Fruit fly (Drosophila melanogaster) whole organism, embryonic: ENCODE measurements around the gene fig.

Experiments used
- Atf-2 ChIP-seq: fragments of 200-800 bp; sonication (Bioruptor generic); optimal IDR thresholded peaks from 2 replicates; lab custom pipeline; 2016; ENCODE audit warnings: missing biosample characterization, missing genetic modification characterization
- Atf3 ChIP-seq: fragments of 200-800 bp; sonication (Bioruptor generic); optimal IDR thresholded peaks from 3 replicates; lab custom pipeline; 2016; ENCODE audit warnings: missing biosample characterization, missing genetic modification characterization
- CG10366 ChIP-seq: fragments of 200-800 bp; sonication (Bioruptor generic); IDR thresholded peaks from 2 replicates; pipeline ENCODE4 v1.3.6; 2022; ENCODE audit warnings: missing biosample characterization, missing genetic modification characterization
- CG11398 ChIP-seq: fragments of 200-800 bp; sonication (Bioruptor generic); optimal IDR thresholded peaks from 2 replicates; lab custom pipeline; 2016; ENCODE audit warnings: missing biosample characterization, missing genetic modification characterization
- CG12219 ChIP-seq: fragments of 200-800 bp; sonication (Bioruptor generic); optimal IDR thresholded peaks from 3 replicates; lab custom pipeline; 2018; ENCODE audit warnings: missing biosample characterization, mild to moderate bottlenecking, missing genetic modification characterization
- CG13624 ChIP-seq: fragments of 200-800 bp; sonication (Bioruptor generic); optimal IDR thresholded peaks from 2 replicates; lab custom pipeline; 2016; ENCODE audit warnings: missing biosample characterization, missing genetic modification characterization
- CG14667 ChIP-seq: fragments of 200-800 bp; sonication (Bioruptor generic); IDR thresholded peaks from 2 replicates; pipeline ENCODE4 v1.3.6; 2022; ENCODE audit warnings: missing biosample characterization, missing genetic modification characterization
- CG14965 ChIP-seq: fragments of 200-800 bp; sonication (Bioruptor generic); optimal IDR thresholded peaks from 2 replicates; lab custom pipeline; 2016; ENCODE audit warnings: missing biosample characterization, missing genetic modification characterization, borderline replicate concordance
- CG15269 ChIP-seq: fragments of 200-800 bp; sonication (Bioruptor generic); optimal IDR thresholded peaks from 2 replicates; lab custom pipeline; 2018; ENCODE audit warnings: missing biosample characterization, mild to moderate bottlenecking, missing genetic modification characterization, moderate library complexity
- CG16815 ChIP-seq: fragments of 200-800 bp; sonication (Bioruptor generic); optimal IDR thresholded peaks from 3 replicates; lab custom pipeline; 2017; ENCODE audit warnings: missing biosample characterization, mild to moderate bottlenecking, missing genetic modification characterization
- CG17912 ChIP-seq: fragments of 200-800 bp; sonication (Bioruptor generic); optimal IDR thresholded peaks from 2 replicates; lab custom pipeline; 2018; ENCODE audit warnings: missing biosample characterization, mild to moderate bottlenecking, missing genetic modification characterization
- CG30020 ChIP-seq: fragments of 200-800 bp; optimal IDR thresholded peaks from 2 replicates; lab custom pipeline; 2019; ENCODE audit warnings: missing biosample characterization, mild to moderate bottlenecking, missing genetic modification characterization, moderate library complexity
- CG4424 ChIP-seq: fragments of 200-800 bp; sonication (Bioruptor generic); optimal IDR thresholded peaks from 3 replicates; lab custom pipeline; 2016; ENCODE audit warnings: missing biosample characterization, missing genetic modification characterization
- CG6272 ChIP-seq: fragments of 200-800 bp; sonication (Bioruptor generic); IDR thresholded peaks from 2 replicates; pipeline ENCODE4 v1.3.6; 2022; ENCODE audit warnings: missing biosample characterization, missing genetic modification characterization
- CG6854 ChIP-seq: fragments of 200-800 bp; sonication (Bioruptor generic); optimal IDR thresholded peaks from 3 replicates; lab custom pipeline; 2017; ENCODE audit warnings: missing biosample characterization, mild to moderate bottlenecking, missing genetic modification characterization
- CG7987 ChIP-seq: fragments of 200-800 bp; sonication (Bioruptor generic); optimal IDR thresholded peaks from 2 replicates; lab custom pipeline; 2018; ENCODE audit warnings: missing biosample characterization, mild to moderate bottlenecking, missing genetic modification characterization, moderate library complexity
- CG8478 ChIP-seq: fragments of >200 bp; optimal IDR thresholded peaks from 2 replicates; lab custom pipeline; 2018
- CG8765 ChIP-seq: fragments of 200-800 bp; sonication (Bioruptor generic); IDR thresholded peaks from 2 replicates; pipeline ENCODE4 v1.3.6; 2022; ENCODE audit warnings: missing biosample characterization, missing genetic modification characterization
- CG8924 ChIP-seq: fragments of 200-800 bp; optimal IDR thresholded peaks from 3 replicates; lab custom pipeline; 2019; ENCODE audit warnings: missing biosample characterization, mild to moderate bottlenecking, missing genetic modification characterization, moderate library complexity
- D19A ChIP-seq: fragments of 200-800 bp; optimal IDR thresholded peaks from 3 replicates; lab custom pipeline; 2019; ENCODE audit warnings: missing biosample characterization, mild to moderate bottlenecking, missing genetic modification characterization, moderate library complexity
- Dip2 ChIP-seq: fragments of 200-800 bp; sonication (Bioruptor generic); IDR thresholded peaks from 2 replicates; pipeline ENCODE4 v1.3.6; 2022; ENCODE audit warnings: missing biosample characterization, missing genetic modification characterization
- Dll ChIP-seq: fragments of 200-800 bp; sonication (Bioruptor generic); IDR thresholded peaks from 4 replicates; pipeline ENCODE4 v1.3.6; 2022; ENCODE audit warnings: missing biosample characterization, missing genetic modification characterization; ENCODE audit not compliant: partially characterized antibody
- Doc3 ChIP-seq: fragments of 200-800 bp; sonication (Bioruptor generic); IDR thresholded peaks from 3 replicates; pipeline ENCODE4 v1.3.6; 2022; ENCODE audit warnings: missing biosample characterization, missing genetic modification characterization; ENCODE audit not compliant: partially characterized antibody
- E2f1 ChIP-seq: fragments of 200-800 bp; sonication (Bioruptor generic); IDR thresholded peaks from 2 replicates; pipeline ENCODE4 v1.3.6; 2022; ENCODE audit warnings: missing biosample characterization, missing genetic modification characterization
- Fer1 ChIP-seq: fragments of 200-800 bp; sonication (Bioruptor generic); optimal IDR thresholded peaks from 2 replicates; lab custom pipeline; 2017; ENCODE audit warnings: missing biosample characterization, mild to moderate bottlenecking, missing genetic modification characterization
- HLH54F ChIP-seq: fragments of 200-800 bp; sonication (Bioruptor generic); optimal IDR thresholded peaks from 3 replicates; lab custom pipeline; 2016; ENCODE audit warnings: missing biosample characterization, missing genetic modification characterization
- Lpt ChIP-seq: fragments of >200 bp; optimal IDR thresholded peaks from 2 replicates; lab custom pipeline; 2018; ENCODE audit warnings: missing biosample characterization, missing genetic modification characterization
- Oaz ChIP-seq: fragments of 200-800 bp; sonication (Bioruptor generic); IDR thresholded peaks from 2 replicates; pipeline ENCODE4 v1.3.6; 2022; ENCODE audit warnings: missing biosample characterization, missing genetic modification characterization
- Opbp ChIP-seq: fragments of 200-800 bp; sonication (Bioruptor generic); IDR thresholded peaks from 3 replicates; pipeline ENCODE4 v1.3.6; 2022; ENCODE audit warnings: missing biosample characterization, missing genetic modification characterization; ENCODE audit not compliant: partially characterized antibody
- Sry-δ ChIP-seq: fragments of 200-800 bp; sonication (Bioruptor generic); optimal IDR thresholded peaks from 2 replicates; lab custom pipeline; 2016; ENCODE audit warnings: missing biosample characterization, missing genetic modification characterization
- ab ChIP-seq: fragments of 200-800 bp; sonication (Bioruptor generic); optimal IDR thresholded peaks from 2 replicates; lab custom pipeline; 2016; ENCODE audit warnings: missing biosample characterization, missing genetic modification characterization
- ara ChIP-seq: fragments of 200-800 bp; sonication (Bioruptor generic); IDR thresholded peaks from 2 replicates; pipeline ENCODE4 v1.3.6; 2022; ENCODE audit warnings: missing biosample characterization, missing genetic modification characterization
- bcd ChIP-seq: fragments of 200-800 bp; sonication (Bioruptor generic); optimal IDR thresholded peaks from 2 replicates; lab custom pipeline; 2017; ENCODE audit warnings: missing biosample characterization, mild to moderate bottlenecking, missing genetic modification characterization
- chn ChIP-seq: fragments of 200-800 bp; sonication (Bioruptor generic); optimal IDR thresholded peaks from 2 replicates; lab custom pipeline; 2016; ENCODE audit warnings: missing biosample characterization, missing genetic modification characterization
- exex ChIP-seq: fragments of 200-800 bp; sonication (Bioruptor generic); optimal IDR thresholded peaks from 4 replicates; lab custom pipeline; 2018; ENCODE audit warnings: missing biosample characterization, mild to moderate bottlenecking, missing genetic modification characterization, moderate library complexity
- fd102C ChIP-seq: fragments of 200-800 bp; sonication (Bioruptor generic); optimal IDR thresholded peaks from 2 replicates; lab custom pipeline; 2018; ENCODE audit warnings: missing biosample characterization, mild to moderate bottlenecking, missing genetic modification characterization, moderate library complexity
- gfzf ChIP-seq: fragments of 200-800 bp; sonication (Bioruptor generic); optimal IDR thresholded peaks from 2 replicates; lab custom pipeline; 2016; ENCODE audit warnings: missing biosample characterization, mild to moderate bottlenecking, missing genetic modification characterization, moderate library complexity
- ham ChIP-seq: fragments of 200-800 bp; sonication (Bioruptor generic); IDR thresholded peaks from 2 replicates; pipeline ENCODE4 v1.3.6; 2022; ENCODE audit warnings: missing biosample characterization, missing genetic modification characterization
- hkb ChIP-seq, 2 experiments: fragments of 200-800 bp in 1 of 2; fragments of >200 bp in 1 of 2; sonication (Bioruptor generic) in 1 of 2; IDR thresholded peaks in 1 of 2; optimal IDR thresholded peaks in 1 of 2; 2 replicates each; pipeline versions ENCODE4 v1.3.6 to Lab custom; 2017 to 2022; ENCODE audit warnings: missing biosample characterization in 1 of 2, missing genetic modification characterization in 1 of 2
- ind ChIP-seq: fragments of 200-800 bp; sonication (Bioruptor generic); optimal IDR thresholded peaks from 3 replicates; lab custom pipeline; 2016; ENCODE audit warnings: missing biosample characterization, missing genetic modification characterization
- kah ChIP-seq: fragments of 200-800 bp; sonication (Bioruptor generic); optimal IDR thresholded peaks from 2 replicates; lab custom pipeline; 2018; ENCODE audit warnings: missing biosample characterization, mild to moderate bottlenecking, missing genetic modification characterization
- ken ChIP-seq: fragments of 200-800 bp; sonication (Bioruptor generic); IDR thresholded peaks from 3 replicates; pipeline ENCODE4 v1.3.6; 2022; ENCODE audit warnings: missing biosample characterization, missing genetic modification characterization
- lab ChIP-seq: fragments of 200-800 bp; sonication (Bioruptor generic); optimal IDR thresholded peaks from 3 replicates; lab custom pipeline; 2017; ENCODE audit warnings: missing biosample characterization, missing genetic modification characterization, mild to moderate bottlenecking, moderate library complexity, missing genetic modification reagents
- lola ChIP-seq, 3 experiments: fragments of >200 bp in 2 of 3; fragments of 200-800 bp in 1 of 3; sonication (Bioruptor generic) in 1 of 3; optimal IDR thresholded peaks; 2 replicates each; lab custom pipeline; 2017 to 2019; ENCODE audit warnings: missing biosample characterization in 3 of 3, missing genetic modification characterization in 3 of 3, mild to moderate bottlenecking in 1 of 3, moderate library complexity in 1 of 3
- mld ChIP-seq: fragments of 200-800 bp; sonication (Bioruptor generic); IDR thresholded peaks from 3 replicates; pipeline ENCODE4 v1.3.6; 2022; ENCODE audit warnings: missing biosample characterization, missing genetic modification characterization; ENCODE audit not compliant: partially characterized antibody
- ro ChIP-seq: fragments of 200-800 bp; sonication (Bioruptor generic); IDR thresholded peaks from 2 replicates; pipeline ENCODE4 v1.3.6; 2022; ENCODE audit warnings: missing biosample characterization, missing genetic modification characterization
- schlank ChIP-seq: fragments of 200-800 bp; sonication (Bioruptor generic); optimal IDR thresholded peaks from 2 replicates; lab custom pipeline; 2018; ENCODE audit warnings: missing biosample characterization, mild to moderate bottlenecking, missing genetic modification characterization
- sima ChIP-seq: fragments of 200-800 bp; sonication (Bioruptor generic); optimal IDR thresholded peaks from 2 replicates; lab custom pipeline; 2016; ENCODE audit warnings: missing biosample characterization, missing genetic modification characterization
- sug ChIP-seq: fragments of 200-800 bp; optimal IDR thresholded peaks from 2 replicates; lab custom pipeline; 2019; ENCODE audit warnings: missing biosample characterization, mild to moderate bottlenecking, missing genetic modification characterization, moderate library complexity
- zen2 ChIP-seq: fragments of 200-800 bp; sonication (Bioruptor generic); IDR thresholded peaks from 3 replicates; pipeline ENCODE4 v1.3.6; 2022; ENCODE audit warnings: missing biosample characterization, missing genetic modification characterization; ENCODE audit not compliant: partially characterized antibody

fig gene

DNA sequence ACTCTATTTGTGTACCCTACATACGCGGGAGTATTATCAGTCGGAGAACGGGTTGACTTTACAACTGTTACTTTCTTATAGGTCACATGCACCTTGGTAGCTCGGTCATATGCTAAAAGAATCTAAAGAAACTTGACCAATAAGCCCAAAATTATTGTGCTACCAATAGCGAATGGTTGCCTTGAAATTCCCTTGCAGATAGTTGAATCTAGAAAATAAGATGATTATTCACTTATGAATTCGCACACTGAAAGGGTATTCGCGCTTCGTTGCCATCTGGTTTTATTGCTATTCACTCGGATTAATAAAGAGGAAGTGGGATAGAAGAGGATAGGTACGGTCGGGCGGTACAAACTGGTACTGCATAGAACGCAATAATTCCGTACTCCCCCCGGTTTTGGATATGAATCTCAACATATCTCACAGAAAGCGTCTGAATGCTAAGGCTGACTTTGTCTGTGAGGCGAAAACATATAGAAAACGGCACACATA, 6.4 kb downstream of the fig start (continued):
- no peak for TF ChIP-seq CG17912 (GFP tag; lab: Kevin White, UChicago)
- TF ChIP-seq HLH54F: peak; percentile 89
- no peak for TF ChIP-seq CG6854 (GFP tag; lab: Kevin White, UChicago)
- no peak for TF ChIP-seq CG8478 (lab: Kevin White, UChicago)
- TF ChIP-seq fd102C: no peak
- peak; percentile 61; the same call in 1 of the 3 replicates for TF ChIP-seq ken (GFP tag; lab: Robert Waterston, UW)
- TF ChIP-seq Fer1 (GFP tag; lab: Kevin White, UChicago): peak; percentile 61
- peak; percentile 77 for TF ChIP-seq CG16815 (GFP tag; lab: Kevin White, UChicago)
- peak; percentile 21; the same call in 1 of the 2 replicates for TF ChIP-seq CG6272 (GFP tag; lab: Robert Waterston, UW)
- peak; percentile 81 for TF ChIP-seq ind (GFP tag; lab: Kevin White, UChicago)
- TF ChIP-seq CG8765 (GFP tag; lab: Robert Waterston, UW): no peak; the same call in 1 of the 2 replicates
- TF ChIP-seq ro (GFP tag; lab: Robert Waterston, UW): no peak
- no peak for TF ChIP-seq gfzf (GFP tag; lab: Kevin White, UChicago)
- TF ChIP-seq bcd (GFP tag; lab: Kevin White, UChicago): peak; percentile 74
- peak; percentile 48 for TF ChIP-seq schlank (tag; lab: Kevin White, UChicago)
- peak; percentile 40 for TF ChIP-seq sug
- no peak for TF ChIP-seq kah
- TF ChIP-seq Dip2: 0 out of 2 replicates have a peak, but pooled peaks have one; percentile 10
- TF ChIP-seq mld (GFP tag; lab: Robert Waterston, UW): no peak
- TF ChIP-seq CG12219 (GFP tag; lab: Kevin White, UChicago): peak; percentile 59
- peak; percentile 78 for TF ChIP-seq CG13624 (GFP tag; lab: Kevin White, UChicago)
- peak; percentile 52 for TF ChIP-seq CG8924 (tag; lab: Kevin White, UChicago)
- TF ChIP-seq CG30020 (tag; lab: Kevin White, UChicago): no peak
- TF ChIP-seq CG14667 (GFP tag; lab: Robert Waterston, UW): peak; percentile 57
- TF ChIP-seq chn (GFP tag; lab: Kevin White, UChicago): peak; percentile 53
- TF ChIP-seq E2f1 (GFP tag; lab: Robert Waterston, UW): peak; percentile 63; the same call in 1 of the 2 replicates
- no peak for TF ChIP-seq hkb (optimal IDR thresholded peaks at IDR 0.05; lab: Kevin White, UChicago)
- TF ChIP-seq hkb (GFP tag; IDR thresholded peaks at IDR 0.05; lab: Robert Waterston, UW): peak; percentile 77
- TF ChIP-seq ham (GFP tag; lab: Robert Waterston, UW): peak; percentile 69; the same call in 1 of the 2 replicates
- TF ChIP-seq CG11398 (GFP tag; lab: Kevin White, UChicago): peak; percentile 68
- TF ChIP-seq CG10366 (GFP tag; lab: Robert Waterston, UW): peak; percentile 66
- no peak for TF ChIP-seq sima
- no peak for TF ChIP-seq Lpt
- peak; percentile 98 for TF ChIP-seq D19A (tag; lab: Kevin White, UChicago)
- no peak for TF ChIP-seq Doc3 (GFP tag; lab: Robert Waterston, UW)
- peak; percentile 81 for TF ChIP-seq CG15269 (tag; lab: Kevin White, UChicago)
- peak; percentile 75 for TF ChIP-seq Atf-2 (GFP tag; lab: Kevin White, UChicago)
- TF ChIP-seq exex (tag; lab: Kevin White, UChicago): peak; percentile 65
- TF ChIP-seq Oaz (GFP tag; lab: Robert Waterston, UW): peak; percentile 49
- TF ChIP-seq Atf3 (GFP tag; lab: Kevin White, UChicago): peak; percentile 42
- peak; percentile 49 for TF ChIP-seq ab (GFP tag; lab: Kevin White, UChicago)
- TF ChIP-seq lab: peak; percentile 72
- peak; percentile 36; the same call in 1 of the 2 replicates for TF ChIP-seq ara (GFP tag; lab: Robert Waterston, UW)
- no peak for TF ChIP-seq zen2 (GFP tag; lab: Robert Waterston, UW)
- TF ChIP-seq lola (GFP tag; optimal IDR thresholded peaks at IDR 0.05; lab: Kevin White, UChicago): peak in 1 of 3 experiments; percentile 50
- TF ChIP-seq Dll (GFP tag; lab: Robert Waterston, UW): no peak
- peak; percentile 2 for TF ChIP-seq Sry-δ (GFP tag; lab: Kevin White, UChicago)
- peak; percentile 0 for TF ChIP-seq CG7987 (GFP tag; lab: Kevin White, UChicago)
- peak; percentile 64 for TF ChIP-seq CG4424 (GFP tag; lab: Kevin White, UChicago)
- peak; percentile 47 for TF ChIP-seq CG14965 (GFP tag; lab: Kevin White, UChicago)
- TF ChIP-seq Opbp (GFP tag; lab: Robert Waterston, UW): no peak
